Fruit fly (Drosophila melanogaster) whole organism, wandering third instar larva: ENCODE data around the gene alpha-Spec.

Source experiments
- CG32264 ChIP-seq: fragments of 200-800 bp; sonication (Bioruptor generic); optimal IDR thresholded peaks from 2 replicates; lab custom pipeline; 2016; ENCODE audit warnings: missing biosample characterization, missing genetic modification characterization
- CG9705 ChIP-seq: fragments of 200-800 bp; sonication (Bioruptor generic); optimal IDR thresholded peaks from 2 replicates; lab custom pipeline; 2018; ENCODE audit warnings: missing biosample characterization, mild to moderate bottlenecking, missing genetic modification characterization
- CrebA ChIP-seq: fragments of 200-800 bp; sonication (Bioruptor generic); optimal IDR thresholded peaks from 2 replicates; lab custom pipeline; 2016; ENCODE audit warnings: missing biosample characterization, mild to moderate bottlenecking, missing genetic modification characterization, borderline replicate concordance
- Dfd ChIP-seq: fragments of >200 bp; optimal IDR thresholded peaks from 2 replicates; lab custom pipeline; 2017; ENCODE audit warnings: missing biosample characterization, missing genetic modification characterization
- GATAd ChIP-seq: sonication (Bioruptor generic); optimal IDR thresholded peaks from 2 replicates; lab custom pipeline; 2016; ENCODE audit warnings: missing biosample characterization, missing genetic modification characterization
- HLH106 ChIP-seq: fragments of 200-800 bp; optimal IDR thresholded peaks from 3 replicates; lab custom pipeline; 2019; ENCODE audit warnings: missing biosample characterization, mild to moderate bottlenecking, missing genetic modification characterization, moderate library complexity
- Hr78 ChIP-seq: fragments of >200 bp; optimal IDR thresholded peaks from 2 replicates; lab custom pipeline; 2017; ENCODE audit warnings: missing biosample characterization, missing genetic modification characterization
- Hr83 ChIP-seq: fragments of 200-300 bp; sonication (Bioruptor generic); optimal IDR thresholded peaks from 2 replicates; lab custom pipeline; 2016; ENCODE audit warnings: missing biosample characterization, mild to moderate bottlenecking, missing genetic modification characterization, moderate library complexity; ENCODE audit not compliant: poor library complexity, severe bottlenecking
- Jra ChIP-seq: sonication (Bioruptor generic); optimal IDR thresholded peaks from 2 replicates; lab custom pipeline; 2016; ENCODE audit warnings: missing biosample characterization, missing genetic modification characterization
- Mio ChIP-seq: sonication (Bioruptor generic); optimal IDR thresholded peaks from 2 replicates; lab custom pipeline; 2016; ENCODE audit warnings: missing biosample characterization, missing genetic modification characterization
- Myc ChIP-seq: fragments of >200 bp; optimal IDR thresholded peaks from 2 replicates; lab custom pipeline; 2017
- N ChIP-seq: fragments of >200 bp; optimal IDR thresholded peaks from 2 replicates; lab custom pipeline; 2018; ENCODE audit warnings: missing biosample characterization, missing external identifiers, missing genetic modification characterization
- OdsH ChIP-seq: fragments of 200-800 bp; sonication (Bioruptor generic); optimal IDR thresholded peaks from 2 replicates; lab custom pipeline; 2016; ENCODE audit warnings: missing biosample characterization, mild to moderate bottlenecking, missing genetic modification characterization
- Rel ChIP-seq, 2 experiments: fragments of 200-800 bp; sonication (Bioruptor generic) in 1 of 2; optimal IDR thresholded peaks; 2 replicates in 1 of 2; 3 replicates in 1 of 2; lab custom pipeline; 2016 to 2019; ENCODE audit warnings: mild to moderate bottlenecking in 2 of 2, missing biosample characterization in 2 of 2, missing genetic modification characterization in 2 of 2, moderate library complexity in 1 of 2
- Sp1 ChIP-seq: fragments of 200-800 bp; sonication (Bioruptor generic); optimal IDR thresholded peaks from 3 replicates; lab custom pipeline; 2019; ENCODE audit warnings: missing biosample characterization, mild to moderate bottlenecking, missing genetic modification characterization, moderate library complexity
- Vsx2 ChIP-seq: fragments of 200-300, 225-300 bp; sonication (Bioruptor generic); optimal IDR thresholded peaks from 2 replicates; lab custom pipeline; 2018; ENCODE audit warnings: missing biosample characterization, missing genetic modification characterization; ENCODE audit not compliant: partially characterized antibody
- br ChIP-seq: fragments of 200-800 bp; sonication (Bioruptor generic); optimal IDR thresholded peaks from 2 replicates; lab custom pipeline; 2016; ENCODE audit warnings: missing biosample characterization, missing genetic modification characterization
- brk ChIP-seq: fragments of 200-800 bp; sonication (Bioruptor generic); optimal IDR thresholded peaks from 2 replicates; lab custom pipeline; 2016; ENCODE audit warnings: missing biosample characterization, mild to moderate bottlenecking, missing genetic modification characterization
- dl ChIP-seq, 2 experiments: fragments of 175-275, 200-275 bp in 1 of 2; fragments of 200-275 bp in 1 of 2; sonication (Bioruptor generic); optimal IDR thresholded peaks; lab custom pipeline; 2018; ENCODE audit warnings: mild to moderate bottlenecking in 2 of 2, missing biosample characterization in 2 of 2, missing genetic modification characterization in 2 of 2, moderate library complexity in 2 of 2; ENCODE audit not compliant: partially characterized antibody in 2 of 2, insufficient read depth in 1 of 2
- dsf ChIP-seq: sonication (Bioruptor generic); optimal IDR thresholded peaks from 2 replicates; lab custom pipeline; 2016; ENCODE audit warnings: missing biosample characterization, missing genetic modification characterization, borderline replicate concordance
- ey ChIP-seq: fragments of 200-800 bp; sonication (Bioruptor generic); optimal IDR thresholded peaks from 2 replicates; lab custom pipeline; 2016; ENCODE audit warnings: missing biosample characterization, missing genetic modification characterization
- foxo ChIP-seq, 2 experiments: fragments of 200-800 bp; sonication (Bioruptor generic); optimal IDR thresholded peaks; 2 replicates in 1 of 2; 3 replicates in 1 of 2; lab custom pipeline; 2016 to 2017; ENCODE audit warnings: missing biosample characterization in 2 of 2, missing genetic modification characterization in 2 of 2
- h ChIP-seq: fragments of 200-800 bp; sonication (Bioruptor generic); optimal IDR thresholded peaks from 3 replicates; lab custom pipeline; 2016; ENCODE audit warnings: missing biosample characterization, mild to moderate bottlenecking, missing genetic modification characterization
- jim ChIP-seq: fragments of 175-275, 200-325 bp; sonication (Bioruptor generic); optimal IDR thresholded peaks from 2 replicates; lab custom pipeline; 2016; ENCODE audit warnings: missing biosample characterization, mild to moderate bottlenecking, missing genetic modification characterization
- pan ChIP-seq: fragments of >200 bp; optimal IDR thresholded peaks from 2 replicates; lab custom pipeline; 2017
- psq ChIP-seq: fragments of 200-800 bp; sonication (Bioruptor generic); optimal IDR thresholded peaks from 3 replicates; lab custom pipeline; 2017; ENCODE audit warnings: missing biosample characterization, mild to moderate bottlenecking, missing genetic modification characterization, moderate library complexity
- rgr ChIP-seq: fragments of 200-800 bp; sonication (Bioruptor generic); optimal IDR thresholded peaks from 3 replicates; lab custom pipeline; 2016; ENCODE audit warnings: missing biosample characterization, mild to moderate bottlenecking, missing genetic modification characterization
- sage ChIP-seq: fragments of 200-800 bp; sonication (Bioruptor generic); optimal IDR thresholded peaks from 2 replicates; lab custom pipeline; 2016; ENCODE audit warnings: missing biosample characterization, mild to moderate bottlenecking, missing genetic modification characterization
- sv ChIP-seq: fragments of 200-800 bp; sonication (Bioruptor generic); optimal IDR thresholded peaks from 3 replicates; lab custom pipeline; 2016; ENCODE audit warnings: missing biosample characterization, missing genetic modification characterization
- tai ChIP-seq: sonication (Bioruptor generic); optimal IDR thresholded peaks from 2 replicates; lab custom pipeline; 2016; ENCODE audit warnings: missing biosample characterization, missing genetic modification characterization
- usp ChIP-seq: fragments of >200 bp; optimal IDR thresholded peaks from 2 replicates; lab custom pipeline; 2017; ENCODE audit warnings: missing biosample characterization, missing genetic modification characterization
- woc ChIP-seq: sonication (Bioruptor generic); optimal IDR thresholded peaks from 2 replicates; lab custom pipeline; 2016; ENCODE audit warnings: missing biosample characterization, mild to moderate bottlenecking, missing genetic modification characterization

The alpha-Spec gene

dm6 chr3L:1816614-1817013 lies 21.5 kb upstream of the alpha-Spec start:
- TF ChIP-seq usp (GFP tag; lab: Kevin White, UChicago) (no peak), Myc (lab: Kevin White, UChicago) (no peak), N (GFP tag; lab: Kevin White, UChicago) (no peak), Sp1 (GFP tag; lab: Kevin White, UChicago) (no peak), pan (lab: Kevin White, UChicago) (no peak), psq (GFP tag; lab: Kevin White, UChicago) (no peak), brk (GFP tag; lab: Kevin White, UChicago) (no peak), woc (GFP tag; lab: Kevin White, UChicago) (no peak), jim (GFP tag; lab: Kevin White, UChicago) (no peak), Mio (GFP tag; lab: Kevin White, UChicago) (no peak), CrebA (GFP tag; lab: Kevin White, UChicago) (no peak), sage (GFP tag; lab: Kevin White, UChicago) (no peak), Jra (no peak), GATAd (GFP tag; lab: Kevin White, UChicago) (no peak), Hr83 (GFP tag; lab: Kevin White, UChicago) (no peak), Dfd (GFP tag; lab: Kevin White, UChicago) (no peak), sv (GFP tag; lab: Kevin White, UChicago) (no peak), Vsx2 (GFP tag; lab: Kevin White, UChicago) (no peak), h (GFP tag; lab: Kevin White, UChicago) (no peak), foxo (GFP tag; optimal IDR thresholded peaks at IDR 0.05; lab: Kevin White, UChicago) (no peak)

- TF ChIP-seq sage (GFP tag; lab: Kevin White, UChicago): peak; percentile 20
- TF ChIP-seq Hr78 (GFP tag; lab: Kevin White, UChicago): no peak
- no peak for TF ChIP-seq CG9705 (GFP tag; lab: Kevin White, UChicago)
- TF ChIP-seq h (GFP tag; lab: Kevin White, UChicago): peak; percentile 40
- TF ChIP-seq dl (GFP tag; optimal IDR thresholded peaks at IDR 0.05; lab: Kevin White, UChicago; ENCODE audit: insufficient read depth in 1 of 2, partially characterized antibody in 2 of 2): no peak
- peak; percentile 33 for TF ChIP-seq Sp1 (GFP tag; lab: Kevin White, UChicago)
- TF ChIP-seq CrebA (GFP tag; lab: Kevin White, UChicago): no peak
Measured at dm6 chr3L:1810288-1810687, 15.2 kb upstream of the alpha-Spec start, which contains the start of gene GV1. Gene GV1 (plus strand): TSS chr3L:1810588.

dm6 chr3L:1808631-1809030 lies 13.5 kb upstream of the alpha-Spec start:
- TF ChIP-seq Sp1 (GFP tag; lab: Kevin White, UChicago): peak; percentile 34
- no peak for TF ChIP-seq Hr78 (GFP tag; lab: Kevin White, UChicago)
- TF ChIP-seq usp (GFP tag; lab: Kevin White, UChicago): no peak
- peak; percentile 70 for TF ChIP-seq rgr
- TF ChIP-seq ey: peak; percentile 52
- TF ChIP-seq OdsH (GFP tag; lab: Kevin White, UChicago): peak; percentile 43
- no peak for TF ChIP-seq tai (GFP tag; lab: Kevin White, UChicago)
- TF ChIP-seq CG32264 (GFP tag; lab: Kevin White, UChicago): no peak
- peak; percentile 34 for TF ChIP-seq psq (GFP tag; lab: Kevin White, UChicago)
- no peak for TF ChIP-seq jim (GFP tag; lab: Kevin White, UChicago)
- peak in 1 of 2 experiments; percentile 71 for TF ChIP-seq foxo (GFP tag; optimal IDR thresholded peaks at IDR 0.05; lab: Kevin White, UChicago)
- peak; percentile 90 for TF ChIP-seq sv (GFP tag; lab: Kevin White, UChicago)
- no peak for TF ChIP-seq dsf (GFP tag; lab: Kevin White, UChicago)
- peak; percentile 77 for TF ChIP-seq h (GFP tag; lab: Kevin White, UChicago)
- TF ChIP-seq woc (GFP tag; lab: Kevin White, UChicago): peak; percentile 34
- peak; percentile 71 for TF ChIP-seq br (GFP tag; lab: Kevin White, UChicago)
- peak; percentile 52 for TF ChIP-seq HLH106 (tag; lab: Kevin White, UChicago)

dm6 chr3L:1802802-1803201 lies 7.7 kb upstream of the alpha-Spec start, which contains the start of the genes JTBR and CG42676:
Gene JTBR (minus strand): TSS chr3L:1802856.
Gene CG42676 (plus strand): TSS chr3L:1803107.
- TF ChIP-seq Rel (GFP tag; optimal IDR thresholded peaks at IDR 0.05; lab: Kevin White, UChicago): no peak
- TF ChIP-seq Rel (tag; optimal IDR thresholded peaks at IDR 0.05; lab: Kevin White, UChicago): peak; percentile 64
- TF ChIP-seq h (GFP tag; lab: Kevin White, UChicago): no peak
- TF ChIP-seq psq (GFP tag; lab: Kevin White, UChicago): peak; percentile 99
- TF ChIP-seq HLH106 (tag; lab: Kevin White, UChicago): peak; percentile 6
